Fruit fly (Drosophila melanogaster) whole organism, embryonic: ENCODE measurements around the gene CG5828.

Experiments used
- Asciz ChIP-seq: fragments of 200-800 bp; sonication (Bioruptor generic); optimal IDR thresholded peaks from 2 replicates; lab custom pipeline; 2017; ENCODE audit warnings: missing biosample characterization, mild to moderate bottlenecking, missing genetic modification characterization, missing genetic modification reagents
- Atf-2 ChIP-seq: fragments of 200-800 bp; sonication (Bioruptor generic); optimal IDR thresholded peaks from 2 replicates; lab custom pipeline; 2016; ENCODE audit warnings: missing biosample characterization, missing genetic modification characterization
- Atf3 ChIP-seq: fragments of 200-800 bp; sonication (Bioruptor generic); optimal IDR thresholded peaks from 3 replicates; lab custom pipeline; 2016; ENCODE audit warnings: missing biosample characterization, missing genetic modification characterization
- Bgb ChIP-seq: fragments of 200-800 bp; sonication (Bioruptor generic); IDR thresholded peaks from 2 replicates; pipeline ENCODE4 v1.3.6; 2022; ENCODE audit warnings: missing biosample characterization, missing genetic modification characterization; ENCODE audit not compliant: partially characterized antibody
- Blimp-1 ChIP-seq: fragments of 200-800 bp; sonication (Bioruptor generic); optimal IDR thresholded peaks from 3 replicates; lab custom pipeline; 2018; ENCODE audit warnings: missing biosample characterization, missing genetic modification characterization, mild to moderate bottlenecking, moderate library complexity, missing genetic modification reagents
- CG10267 ChIP-seq: fragments of 200-800 bp; sonication (Bioruptor generic); optimal IDR thresholded peaks from 2 replicates; lab custom pipeline; 2018; ENCODE audit warnings: missing biosample characterization, mild to moderate bottlenecking, missing genetic modification characterization, moderate library complexity
- CG11696 ChIP-seq: fragments of 200-800 bp; sonication (Bioruptor generic); IDR thresholded peaks from 2 replicates; pipeline ENCODE4 v1.3.6; 2022; ENCODE audit warnings: missing biosample characterization, missing genetic modification characterization
- CG14014 ChIP-seq: fragments of 200-800 bp; sonication (Bioruptor generic); IDR thresholded peaks from 2 replicates; pipeline ENCODE4 v1.3.6; 2022; ENCODE audit warnings: missing biosample characterization, missing genetic modification characterization
- CG14860 ChIP-seq: fragments of 200-800 bp; sonication (Bioruptor generic); IDR thresholded peaks from 3 replicates; pipeline ENCODE4 v1.3.6; 2022; ENCODE audit warnings: missing biosample characterization, missing genetic modification characterization; ENCODE audit not compliant: partially characterized antibody
- CG15479 ChIP-seq: fragments of 200-800 bp; sonication (Bioruptor generic); optimal IDR thresholded peaks from 3 replicates; lab custom pipeline; 2019; ENCODE audit warnings: missing biosample characterization, mild to moderate bottlenecking, missing genetic modification characterization, moderate library complexity
- CG16815 ChIP-seq: fragments of 200-800 bp; sonication (Bioruptor generic); optimal IDR thresholded peaks from 3 replicates; lab custom pipeline; 2017; ENCODE audit warnings: missing biosample characterization, mild to moderate bottlenecking, missing genetic modification characterization
- CG17328 ChIP-seq: fragments of 200-800 bp; sonication (Bioruptor generic); IDR thresholded peaks from 2 replicates; pipeline ENCODE4 v1.3.6; 2022; ENCODE audit warnings: missing biosample characterization, missing genetic modification characterization
- CG17385 ChIP-seq: fragments of 200-800 bp; sonication (Bioruptor generic); optimal IDR thresholded peaks from 3 replicates; lab custom pipeline; 2018; ENCODE audit warnings: missing biosample characterization, mild to moderate bottlenecking, missing genetic modification characterization
- CG2199 ChIP-seq: fragments of 200-800 bp; sonication (Bioruptor generic); IDR thresholded peaks from 3 replicates; pipeline ENCODE4 v1.3.6; 2022; ENCODE audit warnings: missing biosample characterization, missing genetic modification characterization
- CG30403 ChIP-seq: fragments of 200-800 bp; sonication (Bioruptor generic); optimal IDR thresholded peaks from 3 replicates; lab custom pipeline; 2016; ENCODE audit warnings: missing biosample characterization, missing genetic modification characterization
- CG31441 ChIP-seq: fragments of 200-800 bp; sonication (Bioruptor generic); IDR thresholded peaks from 2 replicates; pipeline ENCODE4 v1.3.6; 2022; ENCODE audit warnings: missing biosample characterization, missing genetic modification characterization
- CG33557 ChIP-seq: fragments of 200-800 bp; sonication (Bioruptor generic); optimal IDR thresholded peaks from 2 replicates; lab custom pipeline; 2019; ENCODE audit warnings: missing biosample characterization, mild to moderate bottlenecking, missing genetic modification characterization, moderate library complexity
- CG4820 ChIP-seq: fragments of 200-800 bp; sonication (Bioruptor generic); optimal IDR thresholded peaks from 3 replicates; lab custom pipeline; 2016; ENCODE audit warnings: missing biosample characterization, missing genetic modification characterization
- CG4854 ChIP-seq: fragments of 200-800 bp; sonication (Bioruptor generic); optimal IDR thresholded peaks from 2 replicates; lab custom pipeline; 2016; ENCODE audit warnings: missing biosample characterization, missing genetic modification characterization, inconsistent platforms
- CG6272 ChIP-seq: fragments of 200-800 bp; sonication (Bioruptor generic); IDR thresholded peaks from 2 replicates; pipeline ENCODE4 v1.3.6; 2022; ENCODE audit warnings: missing biosample characterization, missing genetic modification characterization
- CG6765 ChIP-seq: fragments of 200-800 bp; sonication (Bioruptor generic); optimal IDR thresholded peaks from 3 replicates; lab custom pipeline; 2017; ENCODE audit warnings: missing biosample characterization, mild to moderate bottlenecking, missing genetic modification characterization
- CG7745 ChIP-seq: fragments of 200-800 bp; sonication (Bioruptor generic); optimal IDR thresholded peaks from 2 replicates; lab custom pipeline; 2018; ENCODE audit warnings: missing biosample characterization, mild to moderate bottlenecking, missing genetic modification characterization, moderate library complexity
- CG7928 ChIP-seq: fragments of 200-800 bp; sonication (Bioruptor generic); optimal IDR thresholded peaks from 2 replicates; lab custom pipeline; 2017; ENCODE audit warnings: missing biosample characterization, mild to moderate bottlenecking, missing genetic modification characterization
- Dip3 ChIP-seq: fragments of 200-800 bp; sonication (Bioruptor generic); optimal IDR thresholded peaks from 3 replicates; lab custom pipeline; 2016; ENCODE audit warnings: missing biosample characterization, missing genetic modification characterization
- Fer3 ChIP-seq: fragments of 200-800 bp; sonication (Bioruptor generic); optimal IDR thresholded peaks from 2 replicates; lab custom pipeline; 2018; ENCODE audit warnings: missing biosample characterization, mild to moderate bottlenecking, missing genetic modification characterization, moderate library complexity
- Hr78 ChIP-seq, 2 experiments: fragments of 200-800 bp in 1 of 2; fragments of >200 bp in 1 of 2; sonication (Bioruptor generic) in 1 of 2; optimal IDR thresholded peaks; 2 replicates each; lab custom pipeline; 2017 to 2019; ENCODE audit warnings: missing biosample characterization in 2 of 2, missing genetic modification characterization in 2 of 2, mild to moderate bottlenecking in 1 of 2, moderate library complexity in 1 of 2
- MESR4 ChIP-seq: fragments of 200-800 bp; sonication (Bioruptor generic); optimal IDR thresholded peaks from 2 replicates; lab custom pipeline; 2018; ENCODE audit warnings: missing biosample characterization, mild to moderate bottlenecking, missing genetic modification characterization, moderate library complexity
- MTF-1 ChIP-seq: fragments of 200-800 bp; sonication (Bioruptor generic); optimal IDR thresholded peaks from 2 replicates; lab custom pipeline; 2018; ENCODE audit warnings: missing biosample characterization, mild to moderate bottlenecking, missing genetic modification characterization, borderline replicate concordance
- Med ChIP-seq: fragments of 200-800 bp; sonication (Bioruptor generic); peaks from one replicate; lab custom pipeline; 2016; ENCODE audit warnings: missing biosample characterization, missing genetic modification characterization, mild to moderate bottlenecking, inconsistent platforms, moderate library complexity
- Rx ChIP-seq: fragments of 200-800 bp; sonication (Bioruptor generic); IDR thresholded peaks from 2 replicates; pipeline ENCODE4 v1.3.6; 2022; ENCODE audit warnings: missing biosample characterization, missing genetic modification characterization
- Xrp1 ChIP-seq: fragments of 200-800 bp; sonication (Bioruptor generic); IDR thresholded peaks from 2 replicates; pipeline ENCODE4 v1.3.6; 2022; ENCODE audit warnings: missing biosample characterization, missing genetic modification characterization
- abd-A ChIP-seq: fragments of 200-800 bp; sonication (Bioruptor generic); optimal IDR thresholded peaks from 3 replicates; lab custom pipeline; 2019; ENCODE audit warnings: missing biosample characterization, mild to moderate bottlenecking, missing genetic modification characterization, moderate library complexity
- caup ChIP-seq: fragments of 200-800 bp; sonication (Bioruptor generic); optimal IDR thresholded peaks from 3 replicates; lab custom pipeline; 2017; ENCODE audit warnings: missing biosample characterization, mild to moderate bottlenecking, missing genetic modification characterization, moderate library complexity; ENCODE audit not compliant: severe bottlenecking
- chinmo ChIP-seq: fragments of 200-800 bp; sonication (Bioruptor generic); IDR thresholded peaks from 4 replicates; pipeline ENCODE4 v1.3.6; 2022; ENCODE audit warnings: missing biosample characterization, missing genetic modification characterization; ENCODE audit not compliant: partially characterized antibody
- exex ChIP-seq: fragments of 200-800 bp; sonication (Bioruptor generic); optimal IDR thresholded peaks from 4 replicates; lab custom pipeline; 2018; ENCODE audit warnings: missing biosample characterization, mild to moderate bottlenecking, missing genetic modification characterization, moderate library complexity
- fu2 ChIP-seq: fragments of 200-800 bp; sonication (Bioruptor generic); optimal IDR thresholded peaks from 2 replicates; lab custom pipeline; 2016; ENCODE audit warnings: missing biosample characterization, missing genetic modification characterization
- grn ChIP-seq: fragments of 200-800 bp; sonication (Bioruptor generic); optimal IDR thresholded peaks from 3 replicates; lab custom pipeline; 2017; ENCODE audit warnings: missing biosample characterization, missing genetic modification characterization
- hkb ChIP-seq, 2 experiments: fragments of 200-800 bp in 1 of 2; fragments of >200 bp in 1 of 2; sonication (Bioruptor generic) in 1 of 2; IDR thresholded peaks in 1 of 2; optimal IDR thresholded peaks in 1 of 2; 2 replicates each; pipeline versions ENCODE4 v1.3.6 to Lab custom; 2017 to 2022; ENCODE audit warnings: missing biosample characterization in 1 of 2, missing genetic modification characterization in 1 of 2
- kah ChIP-seq: fragments of 200-800 bp; sonication (Bioruptor generic); optimal IDR thresholded peaks from 2 replicates; lab custom pipeline; 2018; ENCODE audit warnings: missing biosample characterization, mild to moderate bottlenecking, missing genetic modification characterization
- klu ChIP-seq: fragments of 200-800 bp; sonication (Bioruptor generic); IDR thresholded peaks from 2 replicates; pipeline ENCODE4 v1.3.6; 2022; ENCODE audit warnings: missing biosample characterization, missing genetic modification characterization
- lab ChIP-seq: fragments of 200-800 bp; sonication (Bioruptor generic); optimal IDR thresholded peaks from 3 replicates; lab custom pipeline; 2017; ENCODE audit warnings: missing biosample characterization, missing genetic modification characterization, mild to moderate bottlenecking, moderate library complexity, missing genetic modification reagents
- luna ChIP-seq: fragments of 200-800 bp; sonication (Bioruptor generic); optimal IDR thresholded peaks from 2 replicates; lab custom pipeline; 2016; ENCODE audit warnings: missing biosample characterization, missing genetic modification characterization
- odd ChIP-seq: fragments of 200-800 bp; sonication (Bioruptor generic); optimal IDR thresholded peaks from 2 replicates; lab custom pipeline; 2017; ENCODE audit warnings: missing biosample characterization, mild to moderate bottlenecking, missing genetic modification characterization
- rib ChIP-seq: fragments of 200-800 bp; sonication (Bioruptor generic); IDR thresholded peaks from 2 replicates; pipeline ENCODE4 v1.3.6; 2022; ENCODE audit warnings: missing biosample characterization, missing genetic modification characterization
- schlank ChIP-seq: fragments of 200-800 bp; sonication (Bioruptor generic); optimal IDR thresholded peaks from 2 replicates; lab custom pipeline; 2018; ENCODE audit warnings: missing biosample characterization, mild to moderate bottlenecking, missing genetic modification characterization
- sisA ChIP-seq: fragments of 200-800 bp; sonication (Bioruptor generic); IDR thresholded peaks from 2 replicates; pipeline ENCODE4 v1.3.6; 2022; ENCODE audit warnings: missing biosample characterization, missing genetic modification characterization
- sqz ChIP-seq: fragments of 200-800 bp; sonication (Bioruptor generic); optimal IDR thresholded peaks from 3 replicates; lab custom pipeline; 2018; ENCODE audit warnings: missing biosample characterization, mild to moderate bottlenecking, missing genetic modification characterization
- trem ChIP-seq: fragments of 200-800 bp; optimal IDR thresholded peaks from 3 replicates; lab custom pipeline; 2019; ENCODE audit warnings: missing biosample characterization, mild to moderate bottlenecking, missing genetic modification characterization, moderate library complexity
- wor ChIP-seq: fragments of 200-800 bp; sonication (Bioruptor generic); IDR thresholded peaks from 2 replicates; pipeline ENCODE4 v1.3.6; 2022; ENCODE audit warnings: missing biosample characterization, missing genetic modification characterization
- zfh1 ChIP-seq: fragments of 200-800 bp; sonication (Bioruptor generic); IDR thresholded peaks from 3 replicates; pipeline ENCODE4 v1.3.6; 2022; ENCODE audit warnings: missing biosample characterization, missing genetic modification characterization

Gene CG5828

DNA sequence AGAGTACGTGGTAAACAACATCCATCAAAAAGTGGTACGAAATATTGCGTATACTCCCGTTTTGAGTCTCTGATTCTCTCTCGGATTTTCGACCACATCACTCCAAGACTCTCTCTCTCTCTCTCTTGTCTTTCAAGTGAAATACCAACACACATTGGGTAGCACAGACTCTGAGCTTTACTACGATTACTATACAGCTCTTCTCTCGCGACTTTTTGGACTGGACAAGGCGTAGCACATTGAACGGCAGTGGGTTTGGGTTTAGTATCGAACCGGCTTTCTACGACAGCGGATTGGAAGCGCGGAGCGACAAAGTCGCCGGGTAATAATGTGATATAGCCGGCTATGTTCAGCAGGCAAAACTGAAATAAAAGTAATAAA is 14.5 kb downstream of the CG5828 start (continued):
- TF ChIP-seq CG30403 (GFP tag; lab: Kevin White, UChicago) (no peak), lab (no peak), Blimp-1 (no peak), CG6272 (GFP tag; lab: Robert Waterston, UW) (no peak), Fer3 (no peak), MESR4 (GFP tag; lab: Kevin White, UChicago) (no peak), exex (tag; lab: Kevin White, UChicago) (no peak), CG4820 (GFP tag; lab: Kevin White, UChicago) (no peak), Hr78 (GFP tag; optimal IDR thresholded peaks at IDR 0.05; lab: Kevin White, UChicago) (no peak), sisA (GFP tag; lab: Robert Waterston, UW) (no peak), MTF-1 (GFP tag; lab: Kevin White, UChicago) (no peak), CG17385 (GFP tag; lab: Kevin White, UChicago) (no peak), CG11696 (GFP tag; lab: Robert Waterston, UW) (no peak), CG15479 (GFP tag; lab: Kevin White, UChicago) (no peak), Atf-2 (GFP tag; lab: Kevin White, UChicago) (no peak), Asciz (no peak), zfh1 (GFP tag; lab: Robert Waterston, UW) (no peak), Atf3 (GFP tag; lab: Kevin White, UChicago) (no peak), CG2199 (GFP tag; lab: Robert Waterston, UW) (no peak), CG33557 (GFP tag; lab: Kevin White, UChicago) (no peak), CG14014 (no peak; the same call in 1 of the 2 replicates), CG6765 (GFP tag; lab: Kevin White, UChicago) (no peak), CG16815 (GFP tag; lab: Kevin White, UChicago) (no peak), odd (GFP tag; lab: Kevin White, UChicago) (no peak), kah (no peak), CG4854 (GFP tag; lab: Kevin White, UChicago) (no peak), grn (no peak), abd-A (peak; percentile 71), hkb (optimal IDR thresholded peaks at IDR 0.05; lab: Kevin White, UChicago) (no peak), hkb (GFP tag; IDR thresholded peaks at IDR 0.05; lab: Robert Waterston, UW) (no peak), Dip3 (GFP tag; lab: Kevin White, UChicago) (no peak), schlank (tag; lab: Kevin White, UChicago) (no peak), Xrp1 (no peak), luna (GFP tag; lab: Kevin White, UChicago) (no peak), CG7745 (no peak), chinmo (peak; percentile 96), wor (no peak), CG7928 (no peak), klu (GFP tag; lab: Robert Waterston, UW) (no peak), Bgb (GFP tag; lab: Robert Waterston, UW) (peak; percentile 67), Med (GFP tag; lab: Kevin White, UChicago) (no peak), CG14860 (no peak), Rx (GFP tag; lab: Robert Waterston, UW) (no peak), CG10267 (tag; lab: Kevin White, UChicago) (no peak), sqz (GFP tag; lab: Kevin White, UChicago) (no peak), trem (tag; lab: Kevin White, UChicago) (no peak), CG31441 (GFP tag; lab: Robert Waterston, UW) (no peak), fu2 (no peak), CG17328 (GFP tag; lab: Robert Waterston, UW) (no peak), rib (GFP tag; lab: Robert Waterston, UW) (peak; percentile 17), caup (no peak)
